Worm (Caenorhabditis elegans) whole organism, L3 larva: Measurements from ENCODE around the gene rhy-1.

ENCODE experiments used
- ceh-82 ChIP-seq: fragments of 150-350 bp; optimal IDR thresholded peaks from 2 replicates; lab custom pipeline; 2014; ENCODE audit warnings: missing biosample characterization, missing genetic modification characterization
- elt-3 ChIP-seq, 3 experiments: fragments of 150-350 bp in 1 of 3; sonication (generic microtip) in 2 of 3; optimal IDR thresholded peaks; 2 replicates in 2 of 3; 4 replicates in 1 of 3; lab custom pipeline; 2014 to 2017; ENCODE audit warnings: missing biosample characterization in 3 of 3, missing genetic modification characterization in 3 of 3
- eor-1 ChIP-seq, 2 experiments: fragments of 150-350 bp; optimal IDR thresholded peaks; 2 replicates each; lab custom pipeline; 2014 to 2018; ENCODE audit warnings: missing biosample characterization in 2 of 2, missing genetic modification characterization in 2 of 2
- fkh-2 ChIP-seq: fragments of 150-350 bp; optimal IDR thresholded peaks from 2 replicates; lab custom pipeline; 2014; ENCODE audit warnings: missing biosample characterization, missing genetic modification reagents, missing genetic modification characterization
- nfya-1 ChIP-seq: sonication (generic microtip); optimal IDR thresholded peaks from 2 replicates; lab custom pipeline; 2017; ENCODE audit warnings: missing genetic modification characterization, mild to moderate bottlenecking, missing compliant biosample characterization, antibody characterized with exemption, moderate library complexity; ENCODE audit not compliant: insufficient read depth
- nhr-11 ChIP-seq: fragments of 150-350 bp; optimal IDR thresholded peaks from 2 replicates; lab custom pipeline; 2014; ENCODE audit warnings: missing biosample characterization, missing genetic modification characterization
- nhr-23 ChIP-seq: fragments of 150-350 bp; optimal IDR thresholded peaks from 2 replicates; lab custom pipeline; 2014; ENCODE audit warnings: missing biosample characterization, missing genetic modification reagents, missing genetic modification characterization
- skn-1 ChIP-seq: fragments of 150-350 bp; optimal IDR thresholded peaks from 2 replicates; lab custom pipeline; 2014; ENCODE audit warnings: missing biosample characterization, missing genetic modification characterization
- ztf-11 ChIP-seq: fragments of 150-350 bp; optimal IDR thresholded peaks from 2 replicates; lab custom pipeline; 2014; ENCODE audit warnings: missing biosample characterization, missing genetic modification characterization

ce11 chrII:9176523-9176922 is 15.3 kb downstream of the rhy-1 start:
- TF ChIP-seq nhr-11 (tag; lab: Kevin White, UChicago) (no peak), ceh-82 (tag; lab: Kevin White, UChicago) (no peak), elt-3 (tag; optimal IDR thresholded peaks at IDR 0.05; lab: Kevin White, UChicago) (no peak), skn-1 (tag; lab: Kevin White, UChicago) (no peak), eor-1 (tag; optimal IDR thresholded peaks at IDR 0.05; lab: Kevin White, UChicago) (no peak), nfya-1 (tag; lab: Kevin White, UChicago) (no peak), ztf-11 (tag; lab: Kevin White, UChicago) (no peak), nhr-23 (no peak), fkh-2 (no peak)
